Worm (Caenorhabditis elegans) whole organism, L1 larva: ENCODE data around the gene C23H3.9.

Experiments
- C04F5.9 ChIP-seq: sonication (generic microtip); optimal IDR thresholded peaks from 2 replicates; lab custom pipeline; 2016; ENCODE audit warnings: missing genetic modification characterization, missing compliant biosample characterization
- C16A3.4 ChIP-seq: fragments of 150-350 bp; optimal IDR thresholded peaks from 2 replicates; lab custom pipeline; 2014; ENCODE audit warnings: missing biosample characterization, missing genetic modification characterization
- C34B4.2 ChIP-seq: sonication (generic microtip); optimal IDR thresholded peaks from 2 replicates; lab custom pipeline; 2017; ENCODE audit warnings: mild to moderate bottlenecking, missing genetic modification characterization, missing compliant biosample characterization
- aha-1 ChIP-seq: fragments of 150-350 bp; optimal IDR thresholded peaks from 2 replicates; lab custom pipeline; 2014; ENCODE audit warnings: missing biosample characterization, missing genetic modification characterization
- alr-1 ChIP-seq: fragments of 200-800 bp; sonication (Bioruptor generic); optimal IDR thresholded peaks from 2 replicates; lab custom pipeline; 2018; ENCODE audit warnings: borderline replicate concordance, mild to moderate bottlenecking, missing genetic modification characterization, missing compliant biosample characterization
- aly-2 ChIP-seq: fragments of 150-350 bp; optimal IDR thresholded peaks from 2 replicates; lab custom pipeline; 2014; ENCODE audit warnings: missing biosample characterization, missing genetic modification characterization
- ama-1 ChIP-seq: fragments of 150-350 bp; optimal IDR thresholded peaks from 2 replicates; lab custom pipeline; 2014
- blmp-1 ChIP-seq: fragments of 150-350 bp; optimal IDR thresholded peaks from 2 replicates; lab custom pipeline; 2014; ENCODE audit warnings: missing biosample characterization, missing genetic modification characterization
- ceh-63 ChIP-seq: fragments of 200-800 bp; sonication (Bioruptor generic); optimal IDR thresholded peaks from 2 replicates; lab custom pipeline; 2018; ENCODE audit warnings: mild to moderate bottlenecking, missing genetic modification characterization, missing compliant biosample characterization
- ceh-88 ChIP-seq: fragments of 200-800 bp; sonication (Bioruptor generic); IDR thresholded peaks from 2 replicates; pipeline ENCODE4 v1.3.6; 2022; ENCODE audit warnings: missing genetic modification characterization, missing compliant biosample characterization
- dpl-1 ChIP-seq, 3 experiments: fragments of 150-350 bp in 2 of 3; sonication (generic microtip) in 1 of 3; optimal IDR thresholded peaks; 2 replicates each; lab custom pipeline; 2014 to 2017; ENCODE audit warnings: missing biosample characterization in 3 of 3, missing genetic modification characterization in 3 of 3, missing genetic modification reagents in 3 of 3
- dsc-1 ChIP-seq: sonication (generic microtip); optimal IDR thresholded peaks from 2 replicates; lab custom pipeline; 2016; ENCODE audit warnings: mild to moderate bottlenecking, missing genetic modification characterization, missing compliant biosample characterization
- efl-1 ChIP-seq, 4 experiments: fragments of 150-350 bp; optimal IDR thresholded peaks in 3 of 4; peaks in 1 of 4; 1 replicate in 1 of 4; 2 replicates in 3 of 4; lab custom pipeline; 2014; ENCODE audit warnings: missing biosample characterization in 2 of 4, missing genetic modification characterization in 2 of 4, missing genetic modification reagents in 2 of 4
- egl-13 ChIP-seq: sonication (generic microtip); optimal IDR thresholded peaks from 2 replicates; lab custom pipeline; 2016; ENCODE audit warnings: missing genotype, missing genetic modification reagents, missing genetic modification characterization, missing compliant biosample characterization
- ets-5 ChIP-seq: fragments of 200-800 bp; sonication (Bioruptor generic); IDR thresholded peaks from 2 replicates; pipeline ENCODE4 v1.3.6; 2022; ENCODE audit warnings: missing genetic modification characterization, missing compliant biosample characterization
- fkh-10 ChIP-seq: sonication (generic microtip); optimal IDR thresholded peaks from 2 replicates; lab custom pipeline; 2017; ENCODE audit warnings: missing biosample characterization, missing genetic modification reagents, missing genetic modification characterization
- fkh-4 ChIP-seq: sonication (generic microtip); optimal IDR thresholded peaks from 2 replicates; lab custom pipeline; 2016; ENCODE audit warnings: missing compliant biosample characterization, missing genetic modification characterization, borderline replicate concordance
- fkh-8 ChIP-seq: sonication (generic microtip); optimal IDR thresholded peaks from 2 replicates; lab custom pipeline; 2016; ENCODE audit warnings: mild to moderate bottlenecking, missing genetic modification characterization, missing compliant biosample characterization
- fos-1 ChIP-seq: fragments of 150-350 bp; optimal IDR thresholded peaks from 2 replicates; lab custom pipeline; 2014; ENCODE audit warnings: missing biosample characterization, missing genetic modification characterization
- grh-1 ChIP-seq: fragments of 200-800 bp; sonication (Bioruptor generic); IDR thresholded peaks from 2 replicates; pipeline ENCODE4 v1.3.6; 2022; ENCODE audit warnings: missing genetic modification reagents, missing genetic modification characterization, missing compliant biosample characterization
- hlh-17 ChIP-seq: fragments of 200-800 bp; sonication (Bioruptor generic); optimal IDR thresholded peaks from 2 replicates; lab custom pipeline; 2018; ENCODE audit warnings: missing genetic modification characterization, mild to moderate bottlenecking, missing compliant biosample characterization, moderate library complexity, borderline replicate concordance
- hlh-4 ChIP-seq: sonication (generic microtip); optimal IDR thresholded peaks from 2 replicates; lab custom pipeline; 2016; ENCODE audit warnings: mild to moderate bottlenecking, missing genetic modification characterization, missing compliant biosample characterization
- irx-1 ChIP-seq: sonication (generic microtip); optimal IDR thresholded peaks from 2 replicates; lab custom pipeline; 2016; ENCODE audit warnings: missing genetic modification characterization, missing compliant biosample characterization
- isw-1 ChIP-seq: fragments of 200-800 bp; sonication (Bioruptor generic); IDR thresholded peaks from 2 replicates; pipeline ENCODE4 v1.3.6; 2022; ENCODE audit warnings: missing genetic modification characterization, missing compliant biosample characterization
- jun-1 ChIP-seq: fragments of 150-350 bp; optimal IDR thresholded peaks from 2 replicates; lab custom pipeline; 2014; ENCODE audit warnings: missing biosample characterization, missing genetic modification reagents, missing genetic modification characterization
- lin-13 ChIP-seq: fragments of 150-350 bp; optimal IDR thresholded peaks from 2 replicates; lab custom pipeline; 2014; ENCODE audit warnings: missing biosample characterization, missing genetic modification reagents, missing genetic modification characterization
- lin-14 ChIP-seq: fragments of 200-800 bp; sonication (Bioruptor generic); optimal IDR thresholded peaks from 2 replicates; lab custom pipeline; 2018; ENCODE audit warnings: mild to moderate bottlenecking, missing genetic modification characterization, moderate library complexity, missing compliant biosample characterization
- lin-35 ChIP-seq, 2 experiments: fragments of 150-350 bp; optimal IDR thresholded peaks; 2 replicates each; lab custom pipeline; 2014; ENCODE audit warnings: missing biosample characterization in 2 of 2, missing genetic modification characterization in 2 of 2, missing genetic modification reagents in 2 of 2
- lin-39 ChIP-seq: fragments of 150-350 bp; optimal IDR thresholded peaks from 2 replicates; lab custom pipeline; 2014; ENCODE audit warnings: missing biosample characterization, missing genetic modification reagents, missing genetic modification characterization
- mab-9 ChIP-seq: fragments of 200-800 bp; sonication (Bioruptor generic); IDR thresholded peaks from 2 replicates; pipeline ENCODE4 v1.3.6; 2022; ENCODE audit warnings: missing genetic modification reagents, missing genetic modification characterization, missing compliant biosample characterization
- mef-2 ChIP-seq: fragments of 150-350 bp; optimal IDR thresholded peaks from 2 replicates; lab custom pipeline; 2014; ENCODE audit warnings: missing biosample characterization, missing genetic modification characterization
- nhr-19 ChIP-seq: fragments of 200-800 bp; sonication (Bioruptor generic); conservative IDR thresholded peaks from 2 replicates; pipeline ENCODE4 v1.3.6; 2022; ENCODE audit warnings: missing genetic modification characterization, missing compliant biosample characterization
- nhr-20 ChIP-seq: sonication (generic microtip); optimal IDR thresholded peaks from 2 replicates; lab custom pipeline; 2016; ENCODE audit warnings: mild to moderate bottlenecking, missing genetic modification characterization, missing compliant biosample characterization
- nhr-237 ChIP-seq: fragments of 150-350 bp; optimal IDR thresholded peaks from 2 replicates; lab custom pipeline; 2014; ENCODE audit warnings: missing biosample characterization, missing genetic modification characterization
- nhr-28 ChIP-seq: fragments of 150-350 bp; optimal IDR thresholded peaks from 2 replicates; lab custom pipeline; 2014; ENCODE audit warnings: missing biosample characterization, missing genetic modification characterization
- nhr-76 ChIP-seq: sonication (generic microtip); optimal IDR thresholded peaks from 2 replicates; lab custom pipeline; 2017; ENCODE audit warnings: missing biosample characterization, missing genetic modification characterization
- nhr-77 ChIP-seq: fragments of 150-350 bp; optimal IDR thresholded peaks from 2 replicates; lab custom pipeline; 2014; ENCODE audit warnings: missing biosample characterization, missing genetic modification characterization
- nhr-85 ChIP-seq: sonication (generic microtip); peaks from one replicate; lab custom pipeline; 2016; ENCODE audit warnings: missing genetic modification characterization, inconsistent platforms, missing compliant biosample characterization
- pag-3 ChIP-seq: sonication (generic microtip); optimal IDR thresholded peaks from 2 replicates; lab custom pipeline; 2017; ENCODE audit warnings: missing genetic modification characterization, mild to moderate bottlenecking, missing compliant biosample characterization, antibody characterized with exemption, borderline replicate concordance; ENCODE audit not compliant: insufficient read depth
- pax-3 ChIP-seq: fragments of 200-800 bp; sonication (Bioruptor generic); optimal IDR thresholded peaks from 2 replicates; lab custom pipeline; 2018; ENCODE audit warnings: mild to moderate bottlenecking, missing genetic modification characterization, moderate library complexity, missing compliant biosample characterization
- rnt-1 ChIP-seq: sonication (generic microtip); optimal IDR thresholded peaks from 2 replicates; lab custom pipeline; 2016; ENCODE audit warnings: mild to moderate bottlenecking, missing genetic modification characterization, moderate library complexity, missing compliant biosample characterization
- skn-1 ChIP-seq: fragments of 150-350 bp; optimal IDR thresholded peaks from 2 replicates; lab custom pipeline; 2014; ENCODE audit warnings: missing biosample characterization, missing genetic modification characterization
- snpc-4 ChIP-seq: fragments of 150-350 bp; optimal IDR thresholded peaks from 2 replicates; lab custom pipeline; 2014; ENCODE audit warnings: missing biosample characterization, missing genetic modification characterization
- sox-4 ChIP-seq: sonication (generic microtip); optimal IDR thresholded peaks from 2 replicates; lab custom pipeline; 2016; ENCODE audit warnings: missing genetic modification characterization, missing compliant biosample characterization
- sup-37 ChIP-seq: fragments of 200-800 bp; sonication (Bioruptor generic); optimal IDR thresholded peaks from 2 replicates; lab custom pipeline; 2018; ENCODE audit warnings: mild to moderate bottlenecking, missing genetic modification characterization, missing compliant biosample characterization
- swsn-7 ChIP-seq: sonication (generic microtip); optimal IDR thresholded peaks from 2 replicates; lab custom pipeline; 2016; ENCODE audit warnings: missing genetic modification characterization, missing compliant biosample characterization
- tlp-1 ChIP-seq: fragments of 150-350 bp; optimal IDR thresholded peaks from 2 replicates; lab custom pipeline; 2014; ENCODE audit warnings: missing biosample characterization, missing genetic modification characterization
- unc-62 ChIP-seq: fragments of 150-350 bp; optimal IDR thresholded peaks from 2 replicates; lab custom pipeline; 2014; ENCODE audit warnings: missing biosample characterization, missing genetic modification reagents, missing genetic modification characterization
- unc-86 ChIP-seq: sonication (generic microtip); optimal IDR thresholded peaks from 2 replicates; lab custom pipeline; 2016; ENCODE audit warnings: missing genetic modification characterization, missing compliant biosample characterization
- xbp-1 ChIP-seq: sonication (generic microtip); optimal IDR thresholded peaks from 2 replicates; lab custom pipeline; 2016; ENCODE audit warnings: missing genetic modification characterization, missing compliant biosample characterization
- zag-1 ChIP-seq: fragments of 150-350 bp; optimal IDR thresholded peaks from 2 replicates; lab custom pipeline; 2014; ENCODE audit warnings: missing biosample characterization, missing genetic modification characterization
- zip-4 ChIP-seq: fragments of 200-800 bp; sonication (Bioruptor generic); optimal IDR thresholded peaks from 2 replicates; lab custom pipeline; 2018; ENCODE audit warnings: mild to moderate bottlenecking, missing genetic modification characterization, moderate library complexity, missing compliant biosample characterization
- ztf-11 ChIP-seq, 2 experiments: sonication (generic microtip); optimal IDR thresholded peaks; 2 replicates each; lab custom pipeline; 2016 to 2017; ENCODE audit warnings: missing genetic modification characterization in 2 of 2, missing biosample characterization in 1 of 2, missing compliant biosample characterization in 1 of 2
- ztf-4 ChIP-seq: fragments of 150-350 bp; optimal IDR thresholded peaks from 2 replicates; lab custom pipeline; 2014; ENCODE audit warnings: missing biosample characterization, missing genetic modification characterization

The C23H3.9 gene

DNA sequence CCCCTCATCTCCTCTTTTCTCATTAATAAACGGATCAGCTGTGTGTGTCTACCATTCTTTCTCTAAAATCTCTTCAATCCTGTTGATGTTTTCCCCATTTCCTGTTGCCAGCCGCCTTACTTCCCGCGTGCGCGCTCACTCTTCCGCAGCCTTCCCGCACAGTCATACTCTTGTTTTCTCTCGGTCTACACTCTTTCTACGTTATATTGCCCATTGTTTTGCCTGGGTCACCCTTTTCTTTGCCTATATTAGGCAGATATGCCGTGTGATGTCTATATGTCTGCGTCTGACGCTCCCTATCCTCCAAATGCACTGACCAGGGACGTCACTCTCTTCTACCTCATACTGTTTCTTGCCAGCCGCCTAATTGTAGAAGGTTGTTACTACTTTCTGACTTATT, 12.7 kb downstream of the C23H3.9 start (continued):
- TF ChIP-seq mef-2, result no peak
- no peak for TF ChIP-seq sup-37 (GFP tag; lab: Kevin White, UChicago)
- no peak for TF ChIP-seq aly-2 (tag; lab: Kevin White, UChicago)
- TF ChIP-seq ets-5 (GFP tag; lab: Robert Waterston, UW), result no peak
- no peak for TF ChIP-seq skn-1 (tag; lab: Kevin White, UChicago)
- no peak for TF ChIP-seq nhr-19 (GFP tag; lab: Robert Waterston, UW)
- TF ChIP-seq unc-86 (tag; lab: Kevin White, UChicago), result no peak
- TF ChIP-seq aha-1, result no peak
- no peak for TF ChIP-seq C34B4.2 (tag; lab: Kevin White, UChicago)
- no peak for TF ChIP-seq alr-1
- peak in 2 of 3 experiments; percentile 11 to 34 for TF ChIP-seq dpl-1 (GFP tag; optimal IDR thresholded peaks at IDR 0.05; lab: Kevin White, UChicago)
- TF ChIP-seq ceh-63, result no peak
- no peak for TF ChIP-seq fkh-8 (tag; lab: Kevin White, UChicago)
- TF ChIP-seq blmp-1, result peak; percentile 88
- TF ChIP-seq isw-1, result no peak
- no peak for TF ChIP-seq dsc-1
- TF ChIP-seq nhr-76 (tag; lab: Kevin White, UChicago), result no peak
- peak; percentile 21 for TF ChIP-seq C16A3.4 (tag; lab: Kevin White, UChicago)
- no peak for TF ChIP-seq egl-13
- no peak for TF ChIP-seq hlh-17 (GFP tag; lab: Kevin White, UChicago)
- TF ChIP-seq zip-4 (GFP tag; lab: Kevin White, UChicago), result no peak
- no peak for TF ChIP-seq ceh-88 (GFP tag; lab: Robert Waterston, UW)
- TF ChIP-seq nhr-28, result no peak
- TF ChIP-seq lin-13, result no peak
- no peak for TF ChIP-seq zag-1 (tag; lab: Kevin White, UChicago)
- no peak for TF ChIP-seq ama-1
- peak; percentile 17 for TF ChIP-seq jun-1 (tag; lab: Kevin White, UChicago)
- no peak for TF ChIP-seq C04F5.9
- TF ChIP-seq grh-1 (GFP tag; lab: Robert Waterston, UW), result peak; percentile 33; the same call in 1 of the 2 replicates
- TF ChIP-seq fkh-4 (tag; lab: Kevin White, UChicago), result no peak
- no peak for TF ChIP-seq tlp-1 (tag; lab: Kevin White, UChicago)
- peak in 1 of 2 experiments; percentile 62 for TF ChIP-seq lin-35 (GFP tag; optimal IDR thresholded peaks at IDR 0.05; lab: Kevin White, UChicago)
- TF ChIP-seq xbp-1 (tag; lab: Kevin White, UChicago), result no peak
- TF ChIP-seq pag-3 (tag; lab: Kevin White, UChicago), result peak; percentile 49
- TF ChIP-seq swsn-7 (tag; lab: Kevin White, UChicago), result peak; percentile 33
- TF ChIP-seq rnt-1 (tag; lab: Kevin White, UChicago), result no peak
- peak; percentile 80 for TF ChIP-seq lin-14 (GFP tag; lab: Kevin White, UChicago)
- TF ChIP-seq lin-39 (tag; lab: Kevin White, UChicago), result no peak
- no peak for TF ChIP-seq irx-1 (tag; lab: Kevin White, UChicago)
- no peak for TF ChIP-seq nhr-237 (tag; lab: Kevin White, UChicago)
- no peak for TF ChIP-seq ztf-11 (tag; optimal IDR thresholded peaks at IDR 0.05; lab: Kevin White, UChicago)
- TF ChIP-seq fos-1 (tag; lab: Kevin White, UChicago), result peak; percentile 22
- TF ChIP-seq unc-62 (GFP tag; lab: Kevin White, UChicago), result no peak
- TF ChIP-seq mab-9, result no peak
- TF ChIP-seq nhr-77 (tag; lab: Kevin White, UChicago), result no peak
- TF ChIP-seq fkh-10, result no peak
- peak; percentile 27 to 38 for TF ChIP-seq efl-1 (optimal IDR thresholded peaks at IDR 0.05; lab: Kevin White, UChicago)
- no peak for TF ChIP-seq efl-1 (GFP tag; optimal IDR thresholded peaks at IDR 0.05 in 1 of 2; lab: Kevin White, UChicago)
- TF ChIP-seq nhr-85, result peak; percentile 92
- TF ChIP-seq nhr-20, result peak; percentile 60
- no peak for TF ChIP-seq sox-4 (tag; lab: Kevin White, UChicago)
- peak; percentile 21 for TF ChIP-seq ztf-4
- no peak for TF ChIP-seq snpc-4
- TF ChIP-seq hlh-4, result no peak
- no peak for TF ChIP-seq pax-3 (tag; lab: Kevin White, UChicago)
